Fruit fly (Drosophila melanogaster): ENCODE measurements around the gene tow.

Gene tow

dm6 chr3L:6979387-6980249 is 37.0 kb downstream of the tow start, which contains the start of gene Galphai (continued):
- TF ChIP-seq prd (optimal IDR thresholded peaks at IDR 0.05), result no peak
- no peak for TF ChIP-seq prd (GFP tag; IDR thresholded peaks at IDR 0.05)
- peak; percentile 42 for TF ChIP-seq CG8924 (tag; optimal IDR thresholded peaks at IDR 0.05)
- no peak for TF ChIP-seq CG32772 (GFP tag; IDR thresholded peaks at IDR 0.05)
- no peak for TF ChIP-seq klu (GFP tag; IDR thresholded peaks at IDR 0.05)
- peak; percentile 37 for TF ChIP-seq PHDP (tag; optimal IDR thresholded peaks at IDR 0.05)
- TF ChIP-seq CG10431 (GFP tag; optimal IDR thresholded peaks at IDR 0.05), result peak; percentile 61
- TF ChIP-seq ro (GFP tag; IDR thresholded peaks at IDR 0.05), result no peak
- peak; percentile 62 for TF ChIP-seq Bdp1 (GFP tag; optimal IDR thresholded peaks at IDR 0.05)
- peak; percentile 12 for TF ChIP-seq eyg (GFP tag; optimal IDR thresholded peaks at IDR 0.05)
- TF ChIP-seq CG5180 (GFP tag; optimal IDR thresholded peaks at IDR 0.05), result peak; percentile 61
- no peak for TF ChIP-seq en (GFP tag; optimal IDR thresholded peaks at IDR 0.05)
- no peak for TF ChIP-seq CG6683 (GFP tag; optimal IDR thresholded peaks at IDR 0.05)
- no peak for TF ChIP-seq wor (GFP tag; IDR thresholded peaks at IDR 0.05)
- TF ChIP-seq bcd (GFP tag; optimal IDR thresholded peaks at IDR 0.05), result peak; percentile 1
- peak; percentile 81 for TF ChIP-seq CG13894 (tag; optimal IDR thresholded peaks at IDR 0.05)
- TF ChIP-seq sug (tag; optimal IDR thresholded peaks at IDR 0.05), result peak; percentile 50
- peak; percentile 58 for TF ChIP-seq Abd-B (GFP tag; optimal IDR thresholded peaks at IDR 0.05)
- TF ChIP-seq Scr (GFP tag; IDR thresholded peaks at IDR 0.05; ENCODE audit: partially characterized antibody), result peak; percentile 50
- no peak for TF ChIP-seq CG18476 (GFP tag; optimal IDR thresholded peaks at IDR 0.05)
- peak; percentile 22 for TF ChIP-seq CG7745 (tag; optimal IDR thresholded peaks at IDR 0.05)
- peak; percentile 62 for TF ChIP-seq CG15601 (tag; optimal IDR thresholded peaks at IDR 0.05)
- peak; percentile 71 for TF ChIP-seq Rfx (GFP tag; IDR thresholded peaks at IDR 0.05)
- TF ChIP-seq ATbp (GFP tag; optimal IDR thresholded peaks at IDR 0.05), result no peak
- TF ChIP-seq Awh (GFP tag; IDR thresholded peaks at IDR 0.05), result no peak
- peak; percentile 78 for TF ChIP-seq Sry-δ (GFP tag; optimal IDR thresholded peaks at IDR 0.05)
- peak; percentile 47 for TF ChIP-seq CG17912 (GFP tag; optimal IDR thresholded peaks at IDR 0.05)
- TF ChIP-seq tap (tag; optimal IDR thresholded peaks at IDR 0.05), result peak; percentile 33
- peak; percentile 13 for TF ChIP-seq gcm2 (GFP tag; optimal IDR thresholded peaks at IDR 0.05)
- TF ChIP-seq Nf-YA (GFP tag; IDR thresholded peaks at IDR 0.05), result no peak
- no peak for TF ChIP-seq z (GFP tag; IDR thresholded peaks at IDR 0.05)
- TF ChIP-seq CG13624 (GFP tag; optimal IDR thresholded peaks at IDR 0.05), result peak; percentile 80
- peak; percentile 24 for TF ChIP-seq CG30020 (tag; optimal IDR thresholded peaks at IDR 0.05)
- TF ChIP-seq CG13296 (GFP tag; optimal IDR thresholded peaks at IDR 0.05), result peak; percentile 7
- peak; percentile 41 for TF ChIP-seq unc-4 (GFP tag; IDR thresholded peaks at IDR 0.05; ENCODE audit: partially characterized antibody)
- TF ChIP-seq Hr51 (GFP tag; optimal IDR thresholded peaks at IDR 0.05), result peak in 1 of 2 experiments; percentile 33
- TF ChIP-seq fu2 (GFP tag; optimal IDR thresholded peaks at IDR 0.05), result peak; percentile 19
- TF ChIP-seq CrebB (tag; optimal IDR thresholded peaks at IDR 0.05), result peak; percentile 57
- TF ChIP-seq Six4 (GFP tag; optimal IDR thresholded peaks at IDR 0.05), result no peak
- no peak for TF ChIP-seq NfI (GFP tag; optimal IDR thresholded peaks at IDR 0.05)
- TF ChIP-seq Oaz (GFP tag; IDR thresholded peaks at IDR 0.05), result no peak
- TF ChIP-seq CG2199 (GFP tag; IDR thresholded peaks at IDR 0.05), result 0 out of 3 replicates have a peak, but pooled peaks have one; percentile 20
- TF ChIP-seq Dip3 (GFP tag; optimal IDR thresholded peaks at IDR 0.05), result peak; percentile 68
- peak; percentile 80 for TF ChIP-seq sens (GFP tag)
- TF ChIP-seq Nf-YC (tag; optimal IDR thresholded peaks at IDR 0.05), result peak; percentile 69
- peak; percentile 43 for TF ChIP-seq bbx (GFP tag; IDR thresholded peaks at IDR 0.05; ENCODE audit: partially characterized antibody)
- peak; percentile 55 for TF ChIP-seq CHES-1-like (GFP tag; optimal IDR thresholded peaks at IDR 0.05)
- TF ChIP-seq toy (GFP tag; IDR thresholded peaks at IDR 0.05), result no peak
- peak; percentile 92 for TF ChIP-seq HmgD (GFP tag; optimal IDR thresholded peaks at IDR 0.05)
